Worm (Caenorhabditis elegans): Measurements from ENCODE around the gene tmbi-4.

DNA sequence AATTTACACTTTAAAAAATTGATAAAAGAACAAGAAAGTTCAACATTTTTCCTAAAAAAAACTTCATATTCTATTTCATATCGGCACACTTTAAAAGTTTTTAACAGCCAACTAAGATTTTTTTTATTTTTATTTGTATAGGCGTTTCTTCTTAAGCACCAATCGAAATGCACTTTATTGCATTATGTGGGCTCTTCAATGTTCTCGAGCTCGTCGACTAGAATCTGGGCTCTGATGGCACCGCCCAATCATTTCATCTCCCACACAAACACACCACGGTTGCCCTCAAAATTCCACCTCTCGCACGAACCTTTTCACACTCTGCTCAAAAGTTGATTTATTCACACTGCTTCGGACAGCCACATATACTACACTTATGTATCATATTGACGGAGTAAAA is 13.1 kb upstream of the tmbi-4 start, which contains the start of gene B0563.6:
- no peak for TF ChIP-seq nhr-90 (tag; optimal IDR thresholded peaks at IDR 0.05; ENCODE audit: poor library complexity)
- no peak for TF ChIP-seq elt-3 (tag; optimal IDR thresholded peaks at IDR 0.05)
- no peak for TF ChIP-seq ets-5 (GFP tag; IDR thresholded peaks at IDR 0.05)
- TF ChIP-seq nhr-237 (tag; optimal IDR thresholded peaks at IDR 0.05): no peak
- TF ChIP-seq pqm-1 (tag; optimal IDR thresholded peaks at IDR 0.05): no peak
- TF ChIP-seq skn-1 (tag; optimal IDR thresholded peaks at IDR 0.05): no peak
- TF ChIP-seq egl-27 (tag; optimal IDR thresholded peaks at IDR 0.05): no peak
- TF ChIP-seq dsc-1 (tag; optimal IDR thresholded peaks at IDR 0.05): no peak
- no peak for TF ChIP-seq fos-1 (tag; optimal IDR thresholded peaks at IDR 0.05)
- TF ChIP-seq lir-3 (tag; optimal IDR thresholded peaks at IDR 0.05; ENCODE audit: poor library complexity): no peak
- no peak for TF ChIP-seq lin-15B (tag; optimal IDR thresholded peaks at IDR 0.05)
- no peak for TF ChIP-seq fkh-10 (GFP tag; optimal IDR thresholded peaks at IDR 0.05)

Data from whole organism, L1 larva.